Worm (Caenorhabditis elegans): ENCODE data around the gene F28C6.5.

F28C6.5 gene

ce11 chrII:8585036-8585627, 14.2 kb upstream of the F28C6.5 start, which contains the start of gene F54C9.11 (continued):
- TF ChIP-seq rbr-2 (tag; optimal IDR thresholded peaks at IDR 0.05), result peak; percentile 18
- no peak for TF ChIP-seq lin-13 (GFP tag; optimal IDR thresholded peaks at IDR 0.05)

ce11 chrII:8585921-8586320, 13.4 kb upstream of the F28C6.5 start:
- no peak for TF ChIP-seq ces-1 (GFP tag; optimal IDR thresholded peaks at IDR 0.05)
- peak; percentile 73 for TF ChIP-seq aha-1 (tag)
- peak; percentile 51 for TF ChIP-seq nhr-25 (tag; optimal IDR thresholded peaks at IDR 0.05; ENCODE audit: borderline replicate concordance, insufficient read depth)

- TF ChIP-seq ceh-62 (tag; optimal IDR thresholded peaks at IDR 0.05) (no peak), unc-62 (GFP tag; optimal IDR thresholded peaks at IDR 0.05 in 1 of 2) (peak in 1 of 2 experiments; percentile 85), unc-62 (tag; optimal IDR thresholded peaks at IDR 0.05) (no peak), aha-1 (tag) (peak; percentile 94), dve-1 (tag; optimal IDR thresholded peaks at IDR 0.05; ENCODE audit: insufficient read depth) (peak; percentile 13), ces-1 (GFP tag; optimal IDR thresholded peaks at IDR 0.05) (peak; percentile 86), mxl-3 (GFP tag; optimal IDR thresholded peaks at IDR 0.05) (no peak), lsy-2 (tag; optimal IDR thresholded peaks at IDR 0.05) (peak; percentile 8 to 14), ceh-20 (GFP tag; IDR thresholded peaks at IDR 0.05) (no peak), fkh-10 (GFP tag; optimal IDR thresholded peaks at IDR 0.05) (peak; percentile 26), php-3 (GFP tag; IDR thresholded peaks at IDR 0.05) (no peak)
Observed at ce11 chrII:8587660-8588230, 11.6 kb upstream of the F28C6.5 start.

ce11 chrII:8588442-8588841, 10.9 kb upstream of the F28C6.5 start:
- no peak for TF ChIP-seq tag-97 (GFP tag; IDR thresholded peaks at IDR 0.05)
- TF ChIP-seq aha-1 (tag), result peak; percentile 41

- TF ChIP-seq D1046.2 (GFP tag; IDR thresholded peaks at IDR 0.05), result no peak
- TF ChIP-seq gei-8 (GFP tag; optimal IDR thresholded peaks at IDR 0.05), result no peak
- no peak for TF ChIP-seq lsy-2 (tag; optimal IDR thresholded peaks at IDR 0.05)
- TF ChIP-seq mes-2 (tag; optimal IDR thresholded peaks at IDR 0.05; ENCODE audit: poor library complexity, severe bottlenecking), result no peak
- TF ChIP-seq ces-1 (GFP tag; optimal IDR thresholded peaks at IDR 0.05), result peak; percentile 85
- TF ChIP-seq aha-1 (tag), result peak; percentile 53
- TF ChIP-seq zip-11 (GFP tag; IDR thresholded peaks at IDR 0.05), result no peak
- peak in 1 of 2 experiments; percentile 91 for TF ChIP-seq unc-62 (GFP tag; optimal IDR thresholded peaks at IDR 0.05 in 1 of 2)
- TF ChIP-seq unc-62 (tag; optimal IDR thresholded peaks at IDR 0.05), result no peak
Observed at ce11 chrII:8589227-8589626, 10.1 kb upstream of the F28C6.5 start.

ce11 chrII:8590684-8591083, 8.6 kb upstream of the F28C6.5 start, which contains the start of gene aptf-4:
Gene aptf-4, plus strand, starts transcription at chrII:8590984.
- no peak for TF ChIP-seq mep-1 (tag; optimal IDR thresholded peaks at IDR 0.05)
- TF ChIP-seq T20F7.1 (GFP tag; optimal IDR thresholded peaks at IDR 0.05), result no peak
- TF ChIP-seq ama-1 (optimal IDR thresholded peaks at IDR 0.05), result no peak
- TF ChIP-seq aly-2 (tag; optimal IDR thresholded peaks at IDR 0.05), result no peak
- no peak for TF ChIP-seq nhr-28 (tag; optimal IDR thresholded peaks at IDR 0.05)
- no peak for TF ChIP-seq Y48G9A.11 (GFP tag; IDR thresholded peaks at IDR 0.05)
- no peak for TF ChIP-seq F37D6.2 (tag; optimal IDR thresholded peaks at IDR 0.05)
- TF ChIP-seq F44E2.7 (GFP tag; IDR thresholded peaks at IDR 0.05), result no peak
- TF ChIP-seq lin-38 (GFP tag; IDR thresholded peaks at IDR 0.05), result no peak
- TF ChIP-seq nhr-6 (tag; optimal IDR thresholded peaks at IDR 0.05), result no peak
- TF ChIP-seq hlh-11 (tag; optimal IDR thresholded peaks at IDR 0.05), result no peak
- TF ChIP-seq F10B5.3 (tag; optimal IDR thresholded peaks at IDR 0.05), result no peak
- no peak for TF ChIP-seq spr-1 (tag; optimal IDR thresholded peaks at IDR 0.05)
- TF ChIP-seq lin-39 (tag; optimal IDR thresholded peaks at IDR 0.05), result no peak
- TF ChIP-seq dmd-8 (GFP tag; IDR thresholded peaks at IDR 0.05), result no peak
- no peak for TF ChIP-seq nhr-10 (tag; optimal IDR thresholded peaks at IDR 0.05)
- no peak for TF ChIP-seq ceh-20 (GFP tag; IDR thresholded peaks at IDR 0.05)
- no peak for TF ChIP-seq hlh-30 (tag; optimal IDR thresholded peaks at IDR 0.05; ENCODE audit: insufficient read depth)
